Worm (Caenorhabditis elegans) whole organism, early embryonic: ENCODE data around the gene mdt-28.

Experiments used
- B0310.2 ChIP-seq: sonication (generic microtip); optimal IDR thresholded peaks from 2 replicates; lab custom pipeline; 2016; ENCODE audit warnings: mild to moderate bottlenecking, missing genetic modification characterization, missing compliant biosample characterization
- F13C5.2 ChIP-seq: sonication (generic microtip); optimal IDR thresholded peaks from 2 replicates; lab custom pipeline; 2017; ENCODE audit warnings: mild to moderate bottlenecking, missing genetic modification characterization, inconsistent platforms, missing compliant biosample characterization
- aly-1 ChIP-seq: sonication (generic microtip); optimal IDR thresholded peaks from 2 replicates; lab custom pipeline; 2016; ENCODE audit warnings: missing genetic modification characterization, missing compliant biosample characterization
- ama-1 ChIP-seq: fragments of 150-350 bp; optimal IDR thresholded peaks from 2 replicates; lab custom pipeline; 2014
- ceh-13 ChIP-seq: fragments of 200-800 bp; sonication (Bioruptor generic); optimal IDR thresholded peaks from 2 replicates; lab custom pipeline; 2018; ENCODE audit warnings: mild to moderate bottlenecking, missing genetic modification characterization, missing compliant biosample characterization
- ceh-36 ChIP-seq: sonication (generic microtip); optimal IDR thresholded peaks from 2 replicates; lab custom pipeline; 2016; ENCODE audit warnings: missing genetic modification characterization, inconsistent platforms, missing compliant biosample characterization
- ets-7 ChIP-seq: sonication (generic microtip); optimal IDR thresholded peaks from 2 replicates; lab custom pipeline; 2016; ENCODE audit warnings: missing genotype, missing genetic modification characterization, missing compliant biosample characterization
- flt-1 ChIP-seq: fragments of 200-800 bp; sonication (Bioruptor generic); IDR thresholded peaks from 2 replicates; pipeline ENCODE4 v1.3.6; 2022; ENCODE audit warnings: missing genetic modification characterization, missing compliant biosample characterization
- hmbx-1 ChIP-seq: sonication (generic microtip); optimal IDR thresholded peaks from 2 replicates; lab custom pipeline; 2016; ENCODE audit warnings: mild to moderate bottlenecking, missing genetic modification characterization, missing compliant biosample characterization
- hmg-4 ChIP-seq: fragments of 200-800 bp; sonication (Bioruptor generic); optimal IDR thresholded peaks from 2 replicates; lab custom pipeline; 2018; ENCODE audit warnings: mild to moderate bottlenecking, missing genetic modification characterization, missing compliant biosample characterization
- hnd-1 ChIP-seq: sonication (generic microtip); optimal IDR thresholded peaks from 2 replicates; lab custom pipeline; 2016; ENCODE audit warnings: missing genetic modification characterization, missing compliant biosample characterization
- pes-1 ChIP-seq: fragments of 200-800 bp; sonication (Bioruptor generic); IDR thresholded peaks from 2 replicates; pipeline ENCODE4 v1.3.6; 2022; ENCODE audit warnings: missing genetic modification reagents, missing genetic modification characterization, missing compliant biosample characterization
- scrt-1 ChIP-seq: fragments of 200-800 bp; sonication (Bioruptor generic); IDR thresholded peaks from 2 replicates; pipeline ENCODE4 v1.3.6; 2022; ENCODE audit warnings: missing genetic modification characterization, missing compliant biosample characterization
- sea-1 ChIP-seq: fragments of 200-800 bp; sonication (Bioruptor generic); conservative IDR thresholded peaks from 2 replicates; pipeline ENCODE4 v1.3.6; 2022; ENCODE audit warnings: missing genetic modification characterization, missing compliant biosample characterization
- tbx-11 ChIP-seq: fragments of 200-800 bp; sonication (Bioruptor generic); IDR thresholded peaks from 2 replicates; pipeline ENCODE4 v1.3.6; 2022; ENCODE audit warnings: missing genetic modification characterization, missing compliant biosample characterization
- tbx-37 ChIP-seq: fragments of 200-800 bp; sonication (Bioruptor generic); conservative IDR thresholded peaks from 2 replicates; pipeline ENCODE4 v1.3.6; 2022; ENCODE audit warnings: missing genetic modification reagents, missing genetic modification characterization, missing compliant biosample characterization
- tra-4 ChIP-seq: sonication (generic microtip); optimal IDR thresholded peaks from 2 replicates; lab custom pipeline; 2017; ENCODE audit warnings: missing genetic modification characterization, missing compliant biosample characterization

mdt-28 gene

DNA sequence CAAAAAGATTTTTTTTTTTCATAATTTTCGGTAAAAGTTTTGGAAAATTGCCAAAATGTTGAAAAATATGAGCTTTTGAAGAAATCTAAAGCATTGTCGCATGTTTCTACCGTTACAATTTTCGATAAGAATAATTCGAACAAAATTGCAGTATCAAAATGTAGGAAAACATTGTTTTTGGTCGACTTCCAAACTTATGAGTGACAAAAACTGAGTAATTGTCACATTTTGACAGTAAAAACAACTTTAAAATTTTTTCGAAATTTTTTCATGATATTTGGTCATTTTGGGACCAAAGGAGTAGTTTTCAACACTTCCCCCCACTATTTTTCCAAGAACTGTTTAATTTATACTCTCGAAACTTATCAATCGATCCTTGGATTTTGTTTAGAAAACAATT is 19.4 kb upstream of the mdt-28 start, which contains the start of gene fbxa-139:
Gene fbxa-139 (minus strand): TSS at position 101 of the 400 bp plus-strand sequence.
- TF ChIP-seq sea-1 (GFP tag; lab: Robert Waterston, UW) (no peak), ceh-13 (GFP tag; lab: Kevin White, UChicago) (no peak), tra-4 (tag; lab: Kevin White, UChicago) (no peak), hmg-4 (no peak), F13C5.2 (no peak), ets-7 (tag; lab: Kevin White, UChicago) (no peak), pes-1 (GFP tag; lab: Robert Waterston, UW) (no peak), tbx-11 (no peak), hnd-1 (no peak), ceh-36 (tag; lab: Kevin White, UChicago) (no peak), scrt-1 (GFP tag; lab: Robert Waterston, UW) (no peak)

DNA sequence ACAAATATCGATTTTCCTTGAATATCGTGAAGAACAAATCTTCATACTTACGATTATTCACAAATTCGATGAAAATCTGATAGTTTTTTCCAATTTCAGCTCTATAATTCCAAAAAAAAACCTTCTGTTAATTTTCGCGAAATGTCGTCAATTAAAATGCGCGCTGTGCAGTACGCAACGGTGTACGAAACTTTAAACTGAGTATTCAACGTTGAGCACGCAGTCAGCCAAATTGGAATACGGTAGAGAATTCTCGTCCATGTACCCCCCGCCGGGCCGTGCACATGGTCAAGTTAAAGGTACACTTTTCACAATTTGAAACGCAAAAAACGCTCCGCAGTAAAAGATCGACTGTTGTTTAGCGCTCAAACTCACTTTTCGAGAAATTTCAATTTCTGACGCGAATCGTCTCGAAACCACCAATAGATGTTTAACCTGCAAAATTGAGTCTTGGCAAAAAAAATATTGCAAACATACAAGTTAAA is 15.0 kb upstream of the mdt-28 start, which contains the start of gene F28F8.7:
Gene F28F8.7 (minus strand): TSS at position 435 of the 485 bp plus-strand sequence.
- 0 out of 2 replicates have a peak, but pooled peaks have one; percentile 41 for TF ChIP-seq scrt-1 (GFP tag; lab: Robert Waterston, UW)
- 0 out of 2 replicates have a peak, but pooled peaks have one; percentile 39 for TF ChIP-seq tbx-11

DNA sequence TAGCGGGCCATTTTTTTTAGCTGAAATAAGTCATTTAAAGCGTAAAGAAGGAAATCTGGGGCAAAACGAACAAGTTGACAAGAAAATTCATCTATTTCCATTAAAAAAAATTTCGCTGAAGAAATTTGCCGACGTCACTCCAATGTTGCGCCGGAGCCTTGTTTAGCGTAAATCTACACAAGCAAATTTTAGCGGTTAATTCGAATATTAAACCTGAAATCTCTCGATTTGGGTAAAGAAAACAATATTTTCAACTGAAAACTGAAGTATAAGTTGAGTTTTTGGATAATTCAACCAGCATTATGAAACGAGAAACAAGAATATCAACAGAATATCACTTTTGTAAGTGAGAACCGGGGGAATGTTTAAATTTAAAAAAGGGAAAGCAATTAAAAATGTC is 3.2 kb upstream of the mdt-28 start, which contains the start of gene F28F8.9:
Gene F28F8.9 (minus strand): TSS at position 288 of the 400 bp plus-strand sequence.
- TF ChIP-seq flt-1 (GFP tag; lab: Robert Waterston, UW) (no peak), hmbx-1 (tag; lab: Kevin White, UChicago) (no peak), ceh-13 (GFP tag; lab: Kevin White, UChicago) (no peak), B0310.2 (tag; lab: Kevin White, UChicago) (no peak), ets-7 (tag; lab: Kevin White, UChicago) (no peak), tra-4 (tag; lab: Kevin White, UChicago) (no peak), ama-1 (lab: Kevin White, UChicago) (no peak), tbx-37 (GFP tag; lab: Robert Waterston, UW) (no peak), tbx-11 (no peak), sea-1 (GFP tag; lab: Robert Waterston, UW) (no peak), pes-1 (GFP tag; lab: Robert Waterston, UW) (no peak), hnd-1 (no peak), aly-1 (tag; lab: Kevin White, UChicago) (no peak), scrt-1 (GFP tag; lab: Robert Waterston, UW) (no peak), ceh-36 (tag; lab: Kevin White, UChicago) (no peak)

DNA sequence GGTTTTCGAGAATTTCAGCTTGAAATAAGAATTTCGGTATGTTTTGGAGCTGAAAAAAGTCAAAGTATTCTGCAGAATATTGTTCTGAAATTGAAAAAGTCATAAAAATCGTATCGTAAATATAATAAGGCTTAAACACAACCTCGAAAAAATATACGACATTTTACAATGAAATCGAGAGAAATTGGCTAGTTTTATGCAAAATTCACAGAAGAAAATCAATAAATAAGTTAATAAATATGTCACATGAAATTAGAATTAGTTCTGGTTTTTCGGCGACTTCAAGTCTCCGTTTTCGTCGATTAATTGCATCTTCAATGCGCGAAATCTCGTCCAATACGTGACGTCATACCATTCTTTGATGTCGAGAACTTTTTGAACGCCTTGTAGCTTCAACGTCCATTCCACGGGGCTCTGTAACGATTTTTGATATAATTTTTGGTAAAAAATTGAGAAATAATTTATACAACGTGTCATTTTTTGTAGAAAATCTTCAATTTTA is 2.2 kb upstream of the mdt-28 start, which contains the start of gene atx-3:
Gene atx-3 (minus strand): TSS at position 51 of the 502 bp plus-strand sequence.
- no peak for TF ChIP-seq tra-4 (tag; lab: Kevin White, UChicago)
- no peak for TF ChIP-seq tbx-37 (GFP tag; lab: Robert Waterston, UW)
- TF ChIP-seq sea-1 (GFP tag; lab: Robert Waterston, UW), result no peak
- TF ChIP-seq F13C5.2, result no peak
- no peak for TF ChIP-seq hmg-4
- TF ChIP-seq pes-1 (GFP tag; lab: Robert Waterston, UW), result no peak
- TF ChIP-seq B0310.2 (tag; lab: Kevin White, UChicago), result no peak
- TF ChIP-seq hmbx-1 (tag; lab: Kevin White, UChicago), result no peak
- TF ChIP-seq ceh-36 (tag; lab: Kevin White, UChicago), result no peak
- no peak for TF ChIP-seq ama-1 (lab: Kevin White, UChicago)

DNA sequence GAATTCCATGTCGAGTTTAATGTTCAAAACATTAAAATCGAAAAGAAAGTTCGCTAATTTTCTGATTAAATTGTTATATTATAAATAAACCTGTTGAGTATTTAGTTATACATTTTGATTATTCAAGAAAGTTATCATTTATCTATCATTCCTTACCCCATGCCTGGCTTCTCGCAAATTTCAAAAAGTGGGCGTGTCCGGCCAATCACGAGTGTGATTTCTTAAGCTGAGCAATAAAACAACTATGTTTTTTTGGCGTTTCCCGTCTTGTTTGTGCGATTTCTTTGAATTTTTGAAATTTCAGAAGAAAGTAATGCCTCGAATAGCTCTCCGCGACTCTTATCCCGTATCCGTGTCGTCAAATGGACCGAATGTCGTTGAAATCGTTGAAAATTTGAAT is 2.6 kb downstream of the mdt-28 start, which contains the start of gene fbxa-94:
Gene fbxa-94 (plus strand): TSS at position 301 of the 400 bp plus-strand sequence.
- TF ChIP-seq hmbx-1 (tag; lab: Kevin White, UChicago) (no peak), tbx-37 (GFP tag; lab: Robert Waterston, UW) (no peak)

DNA sequence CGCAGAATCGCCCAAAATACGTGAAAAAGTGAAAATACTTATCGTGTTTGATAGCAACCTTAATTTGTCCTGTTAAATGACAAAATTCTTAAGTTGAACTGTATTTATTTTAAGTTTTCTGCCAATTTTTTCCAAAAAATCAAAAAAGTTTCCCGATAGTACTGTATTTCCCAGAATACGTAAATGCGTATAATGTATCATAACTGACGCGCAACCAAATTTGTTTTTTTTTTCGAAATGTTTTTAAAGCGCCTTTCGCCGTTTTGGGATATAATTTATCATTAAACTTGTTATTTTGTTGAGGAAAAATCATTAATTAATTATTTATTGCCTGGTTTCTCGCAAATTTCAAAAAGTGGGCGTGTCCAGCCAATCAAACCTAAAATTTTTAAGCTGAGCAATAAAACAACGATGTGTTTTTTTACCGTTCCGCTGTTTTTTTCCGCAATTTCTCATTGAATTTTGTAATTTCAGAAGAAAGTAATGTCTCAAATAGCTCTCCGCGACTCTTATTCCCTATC is 4.1 kb downstream of the mdt-28 start, which contains the start of gene fbxa-95:
Gene fbxa-95 (plus strand): TSS at position 471 of the 521 bp plus-strand sequence.
- TF ChIP-seq hnd-1, result no peak
- TF ChIP-seq hmg-4, result no peak
- TF ChIP-seq tbx-37 (GFP tag; lab: Robert Waterston, UW), result no peak
- no peak for TF ChIP-seq pes-1 (GFP tag; lab: Robert Waterston, UW)
- no peak for TF ChIP-seq aly-1 (tag; lab: Kevin White, UChicago)
- TF ChIP-seq ama-1 (lab: Kevin White, UChicago), result no peak
- no peak for TF ChIP-seq tbx-11
- TF ChIP-seq hmbx-1 (tag; lab: Kevin White, UChicago), result no peak
- no peak for TF ChIP-seq ceh-13 (GFP tag; lab: Kevin White, UChicago)
- no peak for TF ChIP-seq ceh-36 (tag; lab: Kevin White, UChicago)
- no peak for TF ChIP-seq scrt-1 (GFP tag; lab: Robert Waterston, UW)
- no peak for TF ChIP-seq sea-1 (GFP tag; lab: Robert Waterston, UW)
- TF ChIP-seq flt-1 (GFP tag; lab: Robert Waterston, UW), result no peak

DNA sequence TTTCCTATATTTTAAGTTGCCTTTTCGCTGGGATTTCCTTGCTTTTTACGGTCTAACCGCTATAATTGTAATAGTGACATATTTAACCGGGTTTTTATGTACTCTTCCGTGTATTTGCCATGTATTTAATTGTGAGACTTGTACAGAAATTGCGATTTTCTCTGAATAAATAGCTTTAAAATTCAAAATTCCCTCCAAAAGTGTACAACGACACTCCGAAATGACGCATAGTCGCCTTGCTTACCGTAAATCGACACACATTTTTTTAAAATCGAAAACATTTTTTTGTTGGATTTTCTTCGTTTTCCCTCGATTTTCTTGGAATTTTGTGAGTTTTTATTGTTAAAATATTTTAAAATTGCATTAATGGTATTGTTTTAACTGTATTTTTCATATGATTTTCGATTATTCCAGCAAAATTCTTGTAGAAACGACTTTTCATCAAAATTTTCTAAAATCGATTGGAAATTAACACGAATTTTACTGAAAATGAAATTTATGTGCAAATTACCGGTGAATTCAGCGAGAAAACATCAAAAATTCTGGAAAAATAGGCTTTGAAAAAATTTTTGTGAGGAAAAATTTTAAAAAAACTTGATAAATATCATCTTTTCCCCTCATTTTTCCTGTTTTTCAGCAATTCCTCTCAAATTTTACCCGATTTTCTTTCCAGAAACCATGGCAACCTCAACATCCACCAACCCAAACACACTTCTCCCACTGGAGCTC is 5.3 kb downstream of the mdt-28 start, which contains the start of gene lsm-5:
Gene lsm-5 (plus strand): TSS at position 679 of the 729 bp plus-strand sequence.
- no peak for TF ChIP-seq tra-4 (tag; lab: Kevin White, UChicago)
- TF ChIP-seq sea-1 (GFP tag; lab: Robert Waterston, UW), result no peak
- no peak for TF ChIP-seq pes-1 (GFP tag; lab: Robert Waterston, UW)
- no peak for TF ChIP-seq ets-7 (tag; lab: Kevin White, UChicago)
- no peak for TF ChIP-seq ceh-13 (GFP tag; lab: Kevin White, UChicago)
- no peak for TF ChIP-seq ama-1 (lab: Kevin White, UChicago)
- no peak for TF ChIP-seq tbx-37 (GFP tag; lab: Robert Waterston, UW)
- no peak for TF ChIP-seq scrt-1 (GFP tag; lab: Robert Waterston, UW)
- no peak for TF ChIP-seq hmbx-1 (tag; lab: Kevin White, UChicago)
